Worm (Caenorhabditis elegans): ENCODE measurements around the gene sprp-4.

Gene sprp-4

ce11 chrX:8810908-8811307, 42.5 kb downstream of the sprp-4 start, which contains the start of gene R04E5.9 (continued):
- TF ChIP-seq grh-1 (GFP tag; IDR thresholded peaks at IDR 0.05) (0 out of 2 replicates have a peak, but pooled peaks have one; percentile 34), vab-15 (tag; optimal IDR thresholded peaks at IDR 0.05) (no peak), jun-1 (tag; optimal IDR thresholded peaks at IDR 0.05) (peak; percentile 88), egl-27 (tag; optimal IDR thresholded peaks at IDR 0.05) (peak in 1 of 2 experiments; percentile 57), elt-3 (tag; optimal IDR thresholded peaks at IDR 0.05) (peak in 2 of 6 experiments; percentile 19 to 20), efl-1 (optimal IDR thresholded peaks at IDR 0.05) (peak; percentile 62 to 80), efl-1 (GFP tag; optimal IDR thresholded peaks at IDR 0.05 in 1 of 2) (peak; percentile 47 to 94), unc-30 (tag; optimal IDR thresholded peaks at IDR 0.05) (no peak), pax-3 (tag; optimal IDR thresholded peaks at IDR 0.05) (peak; percentile 68), elt-2 (tag; optimal IDR thresholded peaks at IDR 0.05) (peak; percentile 80), lsy-2 (tag; optimal IDR thresholded peaks at IDR 0.05) (peak; percentile 65 to 85), irx-1 (tag; optimal IDR thresholded peaks at IDR 0.05) (peak; percentile 62), Y116A8C.19 (tag; optimal IDR thresholded peaks at IDR 0.05; ENCODE audit: borderline replicate concordance) (no peak), hlh-17 (GFP tag; optimal IDR thresholded peaks at IDR 0.05; ENCODE audit: borderline replicate concordance) (no peak), dsc-1 (tag; optimal IDR thresholded peaks at IDR 0.05) (peak; percentile 76), mep-1 (tag; optimal IDR thresholded peaks at IDR 0.05) (peak; percentile 94), unc-86 (tag; optimal IDR thresholded peaks at IDR 0.05) (peak; percentile 91), snu-23 (GFP tag; optimal IDR thresholded peaks at IDR 0.05) (peak; percentile 89), mdl-1 (tag; optimal IDR thresholded peaks at IDR 0.05) (peak; percentile 69 to 95), nhr-85 (tag) (peak; percentile 82), ceh-63 (GFP tag; optimal IDR thresholded peaks at IDR 0.05) (no peak), fkh-4 (tag; optimal IDR thresholded peaks at IDR 0.05; ENCODE audit: borderline replicate concordance) (no peak), isw-1 (GFP tag; IDR thresholded peaks at IDR 0.05) (peak; percentile 71), sptf-1 (tag; optimal IDR thresholded peaks at IDR 0.05) (no peak), lin-14 (GFP tag; optimal IDR thresholded peaks at IDR 0.05) (peak; percentile 99), nhr-19 (GFP tag; conservative IDR thresholded peaks at IDR 0.05) (peak; percentile 68), efl-3 (GFP tag; optimal IDR thresholded peaks at IDR 0.05) (no peak), nhr-77 (tag; optimal IDR thresholded peaks at IDR 0.05) (peak; percentile 72)

- no peak for TF ChIP-seq sptf-1 (tag; optimal IDR thresholded peaks at IDR 0.05)
- TF ChIP-seq nhr-84 (tag; optimal IDR thresholded peaks at IDR 0.05): no peak
- TF ChIP-seq hlh-17 (GFP tag; optimal IDR thresholded peaks at IDR 0.05; ENCODE audit: borderline replicate concordance): no peak
- no peak for TF ChIP-seq irx-1 (tag; optimal IDR thresholded peaks at IDR 0.05)
- no peak for TF ChIP-seq nhr-76 (tag; optimal IDR thresholded peaks at IDR 0.05)
- TF ChIP-seq elt-3 (tag; optimal IDR thresholded peaks at IDR 0.05): no peak
- TF ChIP-seq lin-35 (GFP tag; optimal IDR thresholded peaks at IDR 0.05): no peak
- TF ChIP-seq lin-14 (GFP tag; optimal IDR thresholded peaks at IDR 0.05): no peak
- no peak for TF ChIP-seq pax-3 (tag; optimal IDR thresholded peaks at IDR 0.05)
- no peak for TF ChIP-seq tlp-1 (tag; optimal IDR thresholded peaks at IDR 0.05)
- TF ChIP-seq aha-1 (tag; optimal IDR thresholded peaks at IDR 0.05): no peak
- TF ChIP-seq unc-62 (GFP tag; optimal IDR thresholded peaks at IDR 0.05): no peak
- TF ChIP-seq efl-1 (optimal IDR thresholded peaks at IDR 0.05): no peak
- no peak for TF ChIP-seq efl-1 (GFP tag; optimal IDR thresholded peaks at IDR 0.05 in 1 of 2)
Measured at ce11 chrX:8808740-8809139, 44.7 kb downstream of the sprp-4 start.

ce11 chrX:8806070-8806799, 47.2 kb downstream of the sprp-4 start, which contains the start of gene R04E5.8:
Gene R04E5.8 (minus strand): TSS chrX:8806120.
- TF ChIP-seq egl-27 (tag; optimal IDR thresholded peaks at IDR 0.05) (no peak), lin-14 (GFP tag; optimal IDR thresholded peaks at IDR 0.05) (peak; percentile 91), isw-1 (GFP tag; IDR thresholded peaks at IDR 0.05) (0 out of 2 replicates have a peak, but pooled peaks have one; percentile 4), unc-130 (tag; optimal IDR thresholded peaks at IDR 0.05) (no peak), ceh-8 (GFP tag; optimal IDR thresholded peaks at IDR 0.05) (no peak), unc-86 (tag; optimal IDR thresholded peaks at IDR 0.05) (peak; percentile 35), pqm-1 (tag; optimal IDR thresholded peaks at IDR 0.05) (no peak), nhr-84 (tag; optimal IDR thresholded peaks at IDR 0.05) (no peak), nhr-77 (tag; optimal IDR thresholded peaks at IDR 0.05) (no peak), nhr-28 (tag; optimal IDR thresholded peaks at IDR 0.05) (no peak), lin-39 (tag; optimal IDR thresholded peaks at IDR 0.05) (no peak), ces-1 (GFP tag; optimal IDR thresholded peaks at IDR 0.05) (no peak), Y116A8C.19 (tag; optimal IDR thresholded peaks at IDR 0.05; ENCODE audit: borderline replicate concordance) (no peak), blmp-1 (tag; optimal IDR thresholded peaks at IDR 0.05) (no peak), fos-1 (tag; optimal IDR thresholded peaks at IDR 0.05) (no peak), mef-2 (tag; optimal IDR thresholded peaks at IDR 0.05) (no peak), C04F5.9 (tag; optimal IDR thresholded peaks at IDR 0.05) (no peak), pag-3 (tag; optimal IDR thresholded peaks at IDR 0.05; ENCODE audit: borderline replicate concordance, insufficient read depth) (no peak), sox-4 (tag; optimal IDR thresholded peaks at IDR 0.05) (peak; percentile 20), grh-1 (GFP tag; IDR thresholded peaks at IDR 0.05) (no peak), ama-1 (optimal IDR thresholded peaks at IDR 0.05) (no peak), rnt-1 (tag; optimal IDR thresholded peaks at IDR 0.05) (no peak)

Data from whole organism, L1 larva.